Worm (Caenorhabditis elegans) whole organism, L1 larva: ENCODE measurements around the gene prdx-3.
A peak's percentile ranks its signal among the peaks of the same experiment; 100 is the strongest.

Experiments used
- C16A3.4 ChIP-seq: fragments of 150-350 bp; optimal IDR thresholded peaks from 2 replicates; lab custom pipeline; 2014; ENCODE audit warnings: missing biosample characterization, missing genetic modification characterization
- F16B12.6 ChIP-seq: fragments of 150-350 bp; optimal IDR thresholded peaks from 2 replicates; lab custom pipeline; 2014; ENCODE audit warnings: missing biosample characterization, missing genetic modification characterization
- Y116A8C.19 ChIP-seq: sonication (generic microtip); optimal IDR thresholded peaks from 2 replicates; lab custom pipeline; 2016; ENCODE audit warnings: missing compliant biosample characterization, missing genetic modification characterization, borderline replicate concordance
- ceh-8 ChIP-seq: fragments of 200-800 bp; sonication (Bioruptor generic); optimal IDR thresholded peaks from 2 replicates; lab custom pipeline; 2018; ENCODE audit warnings: mild to moderate bottlenecking, missing genetic modification characterization, moderate library complexity, missing compliant biosample characterization
- ceh-88 ChIP-seq: fragments of 200-800 bp; sonication (Bioruptor generic); IDR thresholded peaks from 2 replicates; pipeline ENCODE4 v1.3.6; 2022; ENCODE audit warnings: missing genetic modification characterization, missing compliant biosample characterization
- ceh-90 ChIP-seq: sonication (generic microtip); optimal IDR thresholded peaks from 2 replicates; lab custom pipeline; 2016; ENCODE audit warnings: missing genetic modification characterization, missing compliant biosample characterization
- dpl-1 ChIP-seq, 3 experiments: fragments of 150-350 bp in 2 of 3; sonication (generic microtip) in 1 of 3; optimal IDR thresholded peaks; 2 replicates each; lab custom pipeline; 2014 to 2017; ENCODE audit warnings: missing biosample characterization in 3 of 3, missing genetic modification characterization in 3 of 3, missing genetic modification reagents in 3 of 3
- dsc-1 ChIP-seq: sonication (generic microtip); optimal IDR thresholded peaks from 2 replicates; lab custom pipeline; 2016; ENCODE audit warnings: mild to moderate bottlenecking, missing genetic modification characterization, missing compliant biosample characterization
- efl-1 ChIP-seq, 4 experiments: fragments of 150-350 bp; optimal IDR thresholded peaks in 3 of 4; peaks in 1 of 4; 1 replicate in 1 of 4; 2 replicates in 3 of 4; lab custom pipeline; 2014; ENCODE audit warnings: missing biosample characterization in 2 of 4, missing genetic modification characterization in 2 of 4, missing genetic modification reagents in 2 of 4
- egl-27 ChIP-seq, 2 experiments: fragments of 150-350 bp in 1 of 2; sonication (generic microtip); optimal IDR thresholded peaks; 3 replicates each; lab custom pipeline; 2017 to 2018; ENCODE audit warnings: missing biosample characterization in 2 of 2, missing genetic modification characterization in 2 of 2, missing genetic modification reagents in 2 of 2
- elt-3 ChIP-seq, 6 experiments: fragments of 150-350 bp in 1 of 6; sonication (generic microtip); optimal IDR thresholded peaks; 2 replicates each; lab custom pipeline; 2017 to 2018; ENCODE audit warnings: missing biosample characterization in 6 of 6, missing genetic modification characterization in 6 of 6, inconsistent platforms in 1 of 6
- ets-5 ChIP-seq: fragments of 200-800 bp; sonication (Bioruptor generic); IDR thresholded peaks from 2 replicates; pipeline ENCODE4 v1.3.6; 2022; ENCODE audit warnings: missing genetic modification characterization, missing compliant biosample characterization
- fkh-4 ChIP-seq: sonication (generic microtip); optimal IDR thresholded peaks from 2 replicates; lab custom pipeline; 2016; ENCODE audit warnings: missing compliant biosample characterization, missing genetic modification characterization, borderline replicate concordance
- fkh-8 ChIP-seq: sonication (generic microtip); optimal IDR thresholded peaks from 2 replicates; lab custom pipeline; 2016; ENCODE audit warnings: mild to moderate bottlenecking, missing genetic modification characterization, missing compliant biosample characterization
- fos-1 ChIP-seq: fragments of 150-350 bp; optimal IDR thresholded peaks from 2 replicates; lab custom pipeline; 2014; ENCODE audit warnings: missing biosample characterization, missing genetic modification characterization
- hlh-4 ChIP-seq: sonication (generic microtip); optimal IDR thresholded peaks from 2 replicates; lab custom pipeline; 2016; ENCODE audit warnings: mild to moderate bottlenecking, missing genetic modification characterization, missing compliant biosample characterization
- hpl-2 ChIP-seq: fragments of 150-350 bp; optimal IDR thresholded peaks from 2 replicates; lab custom pipeline; 2014; ENCODE audit warnings: missing biosample characterization, missing genetic modification reagents, missing genetic modification characterization
- irx-1 ChIP-seq: sonication (generic microtip); optimal IDR thresholded peaks from 2 replicates; lab custom pipeline; 2016; ENCODE audit warnings: missing genetic modification characterization, missing compliant biosample characterization
- jun-1 ChIP-seq: fragments of 150-350 bp; optimal IDR thresholded peaks from 2 replicates; lab custom pipeline; 2014; ENCODE audit warnings: missing biosample characterization, missing genetic modification reagents, missing genetic modification characterization
- lin-13 ChIP-seq: fragments of 150-350 bp; optimal IDR thresholded peaks from 2 replicates; lab custom pipeline; 2014; ENCODE audit warnings: missing biosample characterization, missing genetic modification reagents, missing genetic modification characterization
- lin-14 ChIP-seq: fragments of 200-800 bp; sonication (Bioruptor generic); optimal IDR thresholded peaks from 2 replicates; lab custom pipeline; 2018; ENCODE audit warnings: mild to moderate bottlenecking, missing genetic modification characterization, moderate library complexity, missing compliant biosample characterization
- lin-15B ChIP-seq: fragments of 150-350 bp; sonication (generic microtip); optimal IDR thresholded peaks from 3 replicates; lab custom pipeline; 2014; ENCODE audit warnings: missing biosample characterization, missing genetic modification characterization
- lin-35 ChIP-seq, 2 experiments: fragments of 150-350 bp; optimal IDR thresholded peaks; 2 replicates each; lab custom pipeline; 2014; ENCODE audit warnings: missing biosample characterization in 2 of 2, missing genetic modification characterization in 2 of 2, missing genetic modification reagents in 2 of 2
- lin-39 ChIP-seq: fragments of 150-350 bp; optimal IDR thresholded peaks from 2 replicates; lab custom pipeline; 2014; ENCODE audit warnings: missing biosample characterization, missing genetic modification reagents, missing genetic modification characterization
- lir-3 ChIP-seq: sonication (generic microtip); optimal IDR thresholded peaks from 2 replicates; lab custom pipeline; 2016; ENCODE audit warnings: mild to moderate bottlenecking, missing genetic modification characterization, moderate library complexity, missing compliant biosample characterization; ENCODE audit not compliant: poor library complexity
- mdl-1 ChIP-seq, 2 experiments: fragments of 150-350 bp; optimal IDR thresholded peaks; 2 replicates each; lab custom pipeline; 2014 to 2017; ENCODE audit warnings: missing biosample characterization in 2 of 2, missing genetic modification characterization in 2 of 2, inconsistent platforms in 1 of 2
- mef-2 ChIP-seq: fragments of 150-350 bp; optimal IDR thresholded peaks from 2 replicates; lab custom pipeline; 2014; ENCODE audit warnings: missing biosample characterization, missing genetic modification characterization
- mep-1 ChIP-seq: fragments of 150-350 bp; optimal IDR thresholded peaks from 2 replicates; lab custom pipeline; 2014; ENCODE audit warnings: missing biosample characterization, missing genetic modification characterization
- nhr-12 ChIP-seq: sonication (generic microtip); optimal IDR thresholded peaks from 2 replicates; lab custom pipeline; 2017; ENCODE audit warnings: missing biosample characterization, missing genetic modification characterization
- nhr-19 ChIP-seq: fragments of 200-800 bp; sonication (Bioruptor generic); conservative IDR thresholded peaks from 2 replicates; pipeline ENCODE4 v1.3.6; 2022; ENCODE audit warnings: missing genetic modification characterization, missing compliant biosample characterization
- nhr-47 ChIP-seq: sonication (generic microtip); optimal IDR thresholded peaks from 2 replicates; lab custom pipeline; 2016; ENCODE audit warnings: mild to moderate bottlenecking, missing genetic modification characterization, moderate library complexity, missing compliant biosample characterization
- nhr-71 ChIP-seq: sonication (generic microtip); optimal IDR thresholded peaks from 2 replicates; lab custom pipeline; 2016; ENCODE audit warnings: mild to moderate bottlenecking, missing genetic modification characterization, moderate library complexity, missing compliant biosample characterization
- pqm-1 ChIP-seq: sonication (generic microtip); optimal IDR thresholded peaks from 3 replicates; lab custom pipeline; 2017; ENCODE audit warnings: missing biosample characterization, missing genetic modification characterization
- rnt-1 ChIP-seq: sonication (generic microtip); optimal IDR thresholded peaks from 2 replicates; lab custom pipeline; 2016; ENCODE audit warnings: mild to moderate bottlenecking, missing genetic modification characterization, moderate library complexity, missing compliant biosample characterization
- snu-23 ChIP-seq: sonication (generic microtip); optimal IDR thresholded peaks from 2 replicates; lab custom pipeline; 2016; ENCODE audit warnings: missing genetic modification characterization, missing compliant biosample characterization
- sup-37 ChIP-seq: fragments of 200-800 bp; sonication (Bioruptor generic); optimal IDR thresholded peaks from 2 replicates; lab custom pipeline; 2018; ENCODE audit warnings: mild to moderate bottlenecking, missing genetic modification characterization, missing compliant biosample characterization
- swsn-7 ChIP-seq: sonication (generic microtip); optimal IDR thresholded peaks from 2 replicates; lab custom pipeline; 2016; ENCODE audit warnings: missing genetic modification characterization, missing compliant biosample characterization
- tbx-2 ChIP-seq: sonication (generic microtip); optimal IDR thresholded peaks from 2 replicates; lab custom pipeline; 2016; ENCODE audit warnings: missing genetic modification characterization, missing compliant biosample characterization
- unc-30 ChIP-seq: sonication (generic microtip); optimal IDR thresholded peaks from 2 replicates; lab custom pipeline; 2017; ENCODE audit warnings: missing biosample characterization, missing genetic modification characterization
- unc-62 ChIP-seq: fragments of 150-350 bp; optimal IDR thresholded peaks from 2 replicates; lab custom pipeline; 2014; ENCODE audit warnings: missing biosample characterization, missing genetic modification reagents, missing genetic modification characterization
- unc-98 ChIP-seq: fragments of 200-800 bp; sonication (Bioruptor generic); IDR thresholded peaks from 2 replicates; pipeline ENCODE4 v1.3.6; 2022; ENCODE audit warnings: missing genetic modification characterization, missing compliant biosample characterization
- vab-15 ChIP-seq: sonication (generic microtip); optimal IDR thresholded peaks from 2 replicates; lab custom pipeline; 2017; ENCODE audit warnings: missing genotype, mild to moderate bottlenecking, missing genetic modification characterization, missing compliant biosample characterization
- zip-4 ChIP-seq: fragments of 200-800 bp; sonication (Bioruptor generic); optimal IDR thresholded peaks from 2 replicates; lab custom pipeline; 2018; ENCODE audit warnings: mild to moderate bottlenecking, missing genetic modification characterization, moderate library complexity, missing compliant biosample characterization
- ztf-11 ChIP-seq, 2 experiments: sonication (generic microtip); optimal IDR thresholded peaks; 2 replicates each; lab custom pipeline; 2016 to 2017; ENCODE audit warnings: missing genetic modification characterization in 2 of 2, missing biosample characterization in 1 of 2, missing compliant biosample characterization in 1 of 2
- ztf-4 ChIP-seq: fragments of 150-350 bp; optimal IDR thresholded peaks from 2 replicates; lab custom pipeline; 2014; ENCODE audit warnings: missing biosample characterization, missing genetic modification characterization

prdx-3 gene

ce11 chrIII:4405986-4406385 is 1.3 kb upstream of the prdx-3 start, which contains the start of gene rnp-4:
TSS of gene rnp-4 (plus strand) at chrIII:4406286.
- TF ChIP-seq pqm-1 (tag; lab: Kevin White, UChicago) (no peak), nhr-12 (tag; lab: Kevin White, UChicago) (no peak), ets-5 (GFP tag; lab: Robert Waterston, UW) (no peak), lin-13 (GFP tag; lab: Kevin White, UChicago) (no peak), hpl-2 (GFP tag; lab: Kevin White, UChicago) (no peak), lin-39 (tag; lab: Kevin White, UChicago) (no peak), F16B12.6 (no peak), lin-14 (GFP tag; lab: Kevin White, UChicago) (no peak), nhr-71 (tag; lab: Kevin White, UChicago) (no peak)

- TF ChIP-seq dsc-1 = no peak
- TF ChIP-seq elt-3 (tag; optimal IDR thresholded peaks at IDR 0.05; lab: Kevin White, UChicago) = no peak
- TF ChIP-seq ztf-11 (tag; optimal IDR thresholded peaks at IDR 0.05; lab: Kevin White, UChicago) = no peak
- TF ChIP-seq ztf-4 (tag; lab: Kevin White, UChicago) = no peak
- TF ChIP-seq mep-1 (tag; lab: Kevin White, UChicago) = no peak
- TF ChIP-seq tbx-2 (tag; lab: Kevin White, UChicago) = no peak
- TF ChIP-seq fkh-8 (tag; lab: Kevin White, UChicago) = no peak
- TF ChIP-seq lin-15B (tag; lab: Kevin White, UChicago) = no peak
- TF ChIP-seq ceh-8 = no peak
- TF ChIP-seq unc-30 (tag; lab: Kevin White, UChicago) = no peak
- TF ChIP-seq irx-1 = no peak
- TF ChIP-seq ets-5 (GFP tag; lab: Robert Waterston, UW) = no peak
- no peak for TF ChIP-seq efl-1 (optimal IDR thresholded peaks at IDR 0.05; lab: Kevin White, UChicago)
- TF ChIP-seq efl-1 (GFP tag; optimal IDR thresholded peaks at IDR 0.05 in 1 of 2; lab: Kevin White, UChicago) = no peak
- no peak for TF ChIP-seq mef-2 (tag; lab: Kevin White, UChicago)
- no peak for TF ChIP-seq lin-35 (GFP tag; optimal IDR thresholded peaks at IDR 0.05; lab: Kevin White, UChicago)
- TF ChIP-seq C16A3.4 (tag; lab: Kevin White, UChicago) = no peak
Measured at ce11 chrIII:4408251-4408650, 1.0 kb downstream of the prdx-3 start, which contains the start of gene gpch-1. TSS of gene gpch-1 (plus strand) at chrIII:4408551.

- no peak for TF ChIP-seq ets-5 (GFP tag; lab: Robert Waterston, UW)
- no peak for TF ChIP-seq irx-1
- no peak for TF ChIP-seq zip-4 (GFP tag; lab: Kevin White, UChicago)
- TF ChIP-seq lin-13 (GFP tag; lab: Kevin White, UChicago) = no peak
- TF ChIP-seq hpl-2 (GFP tag; lab: Kevin White, UChicago) = no peak
- no peak for TF ChIP-seq jun-1 (tag; lab: Kevin White, UChicago)
- TF ChIP-seq ceh-88 = no peak
- TF ChIP-seq mdl-1 (tag; optimal IDR thresholded peaks at IDR 0.05; lab: Kevin White, UChicago) = peak in 1 of 2 experiments; percentile 43
- no peak for TF ChIP-seq fos-1 (tag; lab: Kevin White, UChicago)
- no peak for TF ChIP-seq unc-98 (GFP tag; lab: Robert Waterston, UW)
- peak; percentile 24 for TF ChIP-seq swsn-7 (tag; lab: Kevin White, UChicago)
- peak; percentile 27 for TF ChIP-seq C16A3.4 (tag; lab: Kevin White, UChicago)
- TF ChIP-seq snu-23 (GFP tag; lab: Kevin White, UChicago) = peak; percentile 78
- TF ChIP-seq fkh-4 = no peak
- TF ChIP-seq vab-15 (tag; lab: Kevin White, UChicago) = no peak
- TF ChIP-seq nhr-71 (tag; lab: Kevin White, UChicago) = peak; percentile 92
- TF ChIP-seq lin-14 (GFP tag; lab: Kevin White, UChicago) = peak; percentile 88
- no peak for TF ChIP-seq unc-62 (GFP tag; lab: Kevin White, UChicago)
- TF ChIP-seq Y116A8C.19 (tag; lab: Kevin White, UChicago) = no peak
- TF ChIP-seq ceh-90 = no peak
- no peak for TF ChIP-seq sup-37 (GFP tag; lab: Kevin White, UChicago)
- TF ChIP-seq egl-27 (tag; optimal IDR thresholded peaks at IDR 0.05; lab: Kevin White, UChicago) = peak in 1 of 2 experiments; percentile 36
- TF ChIP-seq dpl-1 (GFP tag; optimal IDR thresholded peaks at IDR 0.05; lab: Kevin White, UChicago) = peak; percentile 2 to 41 (median 4)
- TF ChIP-seq nhr-19 (GFP tag; lab: Robert Waterston, UW) = peak; percentile 48
- TF ChIP-seq lir-3 (tag; lab: Kevin White, UChicago) = peak; percentile 5
- TF ChIP-seq hlh-4 = no peak
- peak; percentile 19 for TF ChIP-seq F16B12.6
- peak; percentile 60 for TF ChIP-seq nhr-47 (tag; lab: Kevin White, UChicago)
- no peak for TF ChIP-seq fkh-8 (tag; lab: Kevin White, UChicago)
- TF ChIP-seq rnt-1 = peak; percentile 48
Measured at ce11 chrIII:4412108-4413009, 5.1 kb downstream of the prdx-3 start.
